Fruit fly (Drosophila melanogaster): ENCODE results near the gene Ptp61F.
A peak's percentile ranks its signal among the peaks of the same experiment; 100 is the strongest.

The Ptp61F gene

dm6 chr3L:1350924-1351215, 124.2 kb downstream of the Ptp61F start, which contains the start of gene CG9166:
Gene CG9166, plus strand, starts transcription at chr3L:1351116.
- TF ChIP-seq eg (GFP tag; IDR thresholded peaks at IDR 0.05) (no peak), Smox (GFP tag; optimal IDR thresholded peaks at IDR 0.05) (no peak), Sox102F (GFP tag; optimal IDR thresholded peaks at IDR 0.05) (no peak), topi (GFP tag; optimal IDR thresholded peaks at IDR 0.05) (no peak), ss (GFP tag; optimal IDR thresholded peaks at IDR 0.05) (no peak), Hr38 (GFP tag; optimal IDR thresholded peaks at IDR 0.05) (no peak), Met (GFP tag; optimal IDR thresholded peaks at IDR 0.05) (no peak), dac (GFP tag; optimal IDR thresholded peaks at IDR 0.05) (no peak), fd59A (GFP tag; optimal IDR thresholded peaks at IDR 0.05) (no peak)

- TF ChIP-seq CG31627 (GFP tag; optimal IDR thresholded peaks at IDR 0.05) (peak; percentile 35), CG9139 (GFP tag; optimal IDR thresholded peaks at IDR 0.05) (no peak), CG6163 (GFP tag; IDR thresholded peaks at IDR 0.05) (peak; percentile 44; the same call in 2 of the 3 replicates), CG11294 (GFP tag; IDR thresholded peaks at IDR 0.05) (no peak), fd85E (GFP tag; optimal IDR thresholded peaks at IDR 0.05) (no peak), Gug (GFP tag; IDR thresholded peaks at IDR 0.05) (no peak), CG6792 (GFP tag; optimal IDR thresholded peaks at IDR 0.05) (peak; percentile 34), OdsH (GFP tag; optimal IDR thresholded peaks at IDR 0.05) (peak; percentile 45), cyc (GFP tag; optimal IDR thresholded peaks at IDR 0.05) (peak; percentile 40), CG11902 (GFP tag; optimal IDR thresholded peaks at IDR 0.05) (no peak), dsx (GFP tag; optimal IDR thresholded peaks at IDR 0.05; ENCODE audit: poor library complexity, severe bottlenecking) (no peak), CG16779 (tag; optimal IDR thresholded peaks at IDR 0.05) (no peak), ss (GFP tag; optimal IDR thresholded peaks at IDR 0.05) (peak in 1 of 2 experiments; percentile 7), vri (GFP tag; optimal IDR thresholded peaks at IDR 0.05) (peak; percentile 47), CG6854 (GFP tag; optimal IDR thresholded peaks at IDR 0.05) (no peak), fkh (GFP tag; optimal IDR thresholded peaks at IDR 0.05) (no peak), CG6808 (GFP tag; optimal IDR thresholded peaks at IDR 0.05) (no peak), Blimp-1 (GFP tag; optimal IDR thresholded peaks at IDR 0.05) (no peak), CG8119 (GFP tag; IDR thresholded peaks at IDR 0.05) (no peak; the same call in 2 of the 3 replicates), lz (GFP tag; optimal IDR thresholded peaks at IDR 0.05) (peak; percentile 46), topi (GFP tag; optimal IDR thresholded peaks at IDR 0.05) (no peak), CG34406 (GFP tag; optimal IDR thresholded peaks at IDR 0.05) (peak; percentile 25), Hr39 (GFP tag; optimal IDR thresholded peaks at IDR 0.05) (peak; percentile 47), Sox15 (GFP tag; optimal IDR thresholded peaks at IDR 0.05) (peak; percentile 2), svp (GFP tag) (peak; percentile 73), Met (GFP tag; optimal IDR thresholded peaks at IDR 0.05) (peak; percentile 31), esn (GFP tag; optimal IDR thresholded peaks at IDR 0.05) (peak; percentile 47), Smox (GFP tag; optimal IDR thresholded peaks at IDR 0.05) (peak; percentile 52), CG4318 (GFP tag; optimal IDR thresholded peaks at IDR 0.05) (no peak), Hr38 (GFP tag; optimal IDR thresholded peaks at IDR 0.05) (no peak), CG10669 (GFP tag; optimal IDR thresholded peaks at IDR 0.05) (no peak), CG15336 (GFP tag; IDR thresholded peaks at IDR 0.05) (no peak), CG7368 (GFP tag; optimal IDR thresholded peaks at IDR 0.05) (no peak), fd59A (GFP tag; optimal IDR thresholded peaks at IDR 0.05) (no peak), net (GFP tag; optimal IDR thresholded peaks at IDR 0.05) (peak; percentile 0), Sox102F (GFP tag; optimal IDR thresholded peaks at IDR 0.05) (peak; percentile 30), CG6276 (GFP tag; optimal IDR thresholded peaks at IDR 0.05) (no peak), CG1621 (tag; optimal IDR thresholded peaks at IDR 0.05) (no peak), Eip75B (GFP tag; optimal IDR thresholded peaks at IDR 0.05) (peak; percentile 10), dac (GFP tag; optimal IDR thresholded peaks at IDR 0.05) (no peak), CG10631 (GFP tag; optimal IDR thresholded peaks at IDR 0.05) (peak; percentile 51), CG8319 (GFP tag; optimal IDR thresholded peaks at IDR 0.05) (peak; percentile 5), Hr4 (GFP tag; optimal IDR thresholded peaks at IDR 0.05) (peak; percentile 35), CG8632 (GFP tag; optimal IDR thresholded peaks at IDR 0.05) (no peak), CG11762 (GFP tag; optimal IDR thresholded peaks at IDR 0.05; ENCODE audit: insufficient read depth) (peak; percentile 5)
Observed at dm6 chr3L:1349942-1350923, 124.8 kb downstream of the Ptp61F start.
